Fruit fly (Drosophila melanogaster) whole organism, prepupa: ENCODE measurements around the gene CG33160.

ENCODE experiments used
- Blimp-1 ChIP-seq: fragments of 200-800 bp; sonication (Bioruptor generic); optimal IDR thresholded peaks from 3 replicates; lab custom pipeline; 2017; ENCODE audit warnings: missing biosample characterization, missing genetic modification characterization, mild to moderate bottlenecking, moderate library complexity, missing genetic modification reagents
- CG10669 ChIP-seq: fragments of 200-800 bp; sonication (Bioruptor generic); optimal IDR thresholded peaks from 3 replicates; lab custom pipeline; 2018; ENCODE audit warnings: missing biosample characterization, mild to moderate bottlenecking, missing genetic modification characterization, moderate library complexity
- CG11294 ChIP-seq: fragments of 200-800 bp; sonication (Bioruptor generic); IDR thresholded peaks from 2 replicates; pipeline ENCODE4 v1.3.6; 2022; ENCODE audit warnings: missing biosample characterization, missing genetic modification characterization
- CG11762 ChIP-seq: fragments of 200-800 bp; sonication (Bioruptor generic); optimal IDR thresholded peaks from 3 replicates; lab custom pipeline; 2016; ENCODE audit warnings: missing biosample characterization, missing genetic modification characterization; ENCODE audit not compliant: insufficient read depth
- CG15336 ChIP-seq: fragments of 200-800 bp; sonication (Bioruptor generic); IDR thresholded peaks from 2 replicates; pipeline ENCODE4 v1.3.6; 2022; ENCODE audit warnings: missing biosample characterization, missing genetic modification characterization
- CG1621 ChIP-seq: fragments of 200-800 bp; sonication (Bioruptor generic); optimal IDR thresholded peaks from 3 replicates; lab custom pipeline; 2018; ENCODE audit warnings: missing biosample characterization, mild to moderate bottlenecking, missing genetic modification characterization
- CG16779 ChIP-seq: fragments of 200-800 bp; sonication (Bioruptor generic); optimal IDR thresholded peaks from 3 replicates; lab custom pipeline; 2017; ENCODE audit warnings: missing biosample characterization, mild to moderate bottlenecking, missing genetic modification characterization
- CG3032 ChIP-seq: fragments of 200-800 bp; optimal IDR thresholded peaks from 2 replicates; lab custom pipeline; 2019; ENCODE audit warnings: missing biosample characterization, mild to moderate bottlenecking, missing genetic modification characterization, moderate library complexity
- CG31627 ChIP-seq: fragments of 200-800 bp; sonication (Bioruptor generic); optimal IDR thresholded peaks from 3 replicates; lab custom pipeline; 2016; ENCODE audit warnings: missing biosample characterization, missing genetic modification characterization
- CG32006 ChIP-seq: fragments of 200-800 bp; sonication (Bioruptor generic); optimal IDR thresholded peaks from 3 replicates; lab custom pipeline; 2017; ENCODE audit warnings: missing biosample characterization, mild to moderate bottlenecking, missing genetic modification characterization
- CG34406 ChIP-seq: fragments of 200-800 bp; sonication (Bioruptor generic); optimal IDR thresholded peaks from 3 replicates; lab custom pipeline; 2016; ENCODE audit warnings: missing biosample characterization, missing genetic modification characterization
- CG4318 ChIP-seq: fragments of 200-800 bp; sonication (Bioruptor generic); optimal IDR thresholded peaks from 3 replicates; lab custom pipeline; 2017; ENCODE audit warnings: missing biosample characterization, mild to moderate bottlenecking, missing genetic modification characterization
- CG6163 ChIP-seq: fragments of 200-800 bp; sonication (Bioruptor generic); IDR thresholded peaks from 3 replicates; pipeline ENCODE4 v1.3.6; 2022; ENCODE audit warnings: missing biosample characterization, missing genetic modification characterization
- CG6276 ChIP-seq: fragments of 200-800 bp; sonication (Bioruptor generic); optimal IDR thresholded peaks from 2 replicates; lab custom pipeline; 2017; ENCODE audit warnings: missing biosample characterization, mild to moderate bottlenecking, missing genetic modification characterization
- CG6792 ChIP-seq: fragments of 200-800 bp; sonication (Bioruptor generic); optimal IDR thresholded peaks from 3 replicates; lab custom pipeline; 2016; ENCODE audit warnings: missing biosample characterization, missing genetic modification characterization
- CG6808 ChIP-seq: fragments of 200-800 bp; sonication (Bioruptor generic); optimal IDR thresholded peaks from 3 replicates; lab custom pipeline; 2017; ENCODE audit warnings: missing biosample characterization, missing genetic modification characterization, mild to moderate bottlenecking, moderate library complexity, missing genetic modification reagents
- CG6854 ChIP-seq: fragments of 200-800 bp; sonication (Bioruptor generic); optimal IDR thresholded peaks from 2 replicates; lab custom pipeline; 2017; ENCODE audit warnings: missing biosample characterization, mild to moderate bottlenecking, missing genetic modification characterization
- CG8119 ChIP-seq: fragments of 200-800 bp; sonication (Bioruptor generic); IDR thresholded peaks from 3 replicates; pipeline ENCODE4 v1.3.6; 2022; ENCODE audit warnings: missing biosample characterization, missing genetic modification characterization
- CG8319 ChIP-seq: fragments of 200-800 bp; sonication (Bioruptor generic); optimal IDR thresholded peaks from 3 replicates; lab custom pipeline; 2016; ENCODE audit warnings: missing biosample characterization, missing genetic modification characterization
- Eip75B ChIP-seq: fragments of 200-800 bp; sonication (Bioruptor generic); optimal IDR thresholded peaks from 3 replicates; lab custom pipeline; 2016; ENCODE audit warnings: missing biosample characterization, missing genetic modification characterization
- Ets21C ChIP-seq: fragments of 200-800 bp; sonication (Bioruptor generic); optimal IDR thresholded peaks from 3 replicates; lab custom pipeline; 2016; ENCODE audit warnings: missing biosample characterization, missing genetic modification characterization
- Ets96B ChIP-seq: fragments of 200-800 bp; optimal IDR thresholded peaks from 2 replicates; lab custom pipeline; 2019; ENCODE audit warnings: missing biosample characterization, mild to moderate bottlenecking, missing genetic modification characterization, moderate library complexity
- Hr39 ChIP-seq: fragments of 200-800 bp; sonication (Bioruptor generic); optimal IDR thresholded peaks from 2 replicates; lab custom pipeline; 2016; ENCODE audit warnings: missing biosample characterization, missing genetic modification characterization
- Hr4 ChIP-seq: fragments of 200-800 bp; sonication (Bioruptor generic); optimal IDR thresholded peaks from 3 replicates; lab custom pipeline; 2016; ENCODE audit warnings: missing biosample characterization, missing genetic modification characterization
- Lpt ChIP-seq: fragments of 200-800 bp; sonication (Bioruptor generic); optimal IDR thresholded peaks from 3 replicates; lab custom pipeline; 2016; ENCODE audit warnings: missing biosample characterization, missing genetic modification characterization
- Met ChIP-seq: fragments of 200-800 bp; sonication (Bioruptor generic); optimal IDR thresholded peaks from 3 replicates; lab custom pipeline; 2016; ENCODE audit warnings: missing biosample characterization, missing genetic modification characterization
- OdsH ChIP-seq: fragments of 200-800 bp; sonication (Bioruptor generic); optimal IDR thresholded peaks from 3 replicates; lab custom pipeline; 2016; ENCODE audit warnings: missing biosample characterization, missing genetic modification characterization
- Smox ChIP-seq: fragments of 200-800 bp; sonication (Bioruptor generic); optimal IDR thresholded peaks from 3 replicates; lab custom pipeline; 2016; ENCODE audit warnings: missing biosample characterization, missing genetic modification characterization
- Sox102F ChIP-seq: fragments of 200-800 bp; sonication (Bioruptor generic); optimal IDR thresholded peaks from 2 replicates; lab custom pipeline; 2016; ENCODE audit warnings: missing biosample characterization, mild to moderate bottlenecking, missing genetic modification characterization
- Sox14 ChIP-seq: fragments of 200-800 bp; sonication (Bioruptor generic); optimal IDR thresholded peaks from 3 replicates; lab custom pipeline; 2016; ENCODE audit warnings: missing biosample characterization, missing genetic modification characterization
- Sox15 ChIP-seq: fragments of 200-800 bp; sonication (Bioruptor generic); optimal IDR thresholded peaks from 3 replicates; lab custom pipeline; 2016; ENCODE audit warnings: missing biosample characterization, missing genetic modification characterization
- achi ChIP-seq: fragments of 200-800 bp; sonication (Bioruptor generic); optimal IDR thresholded peaks from 3 replicates; lab custom pipeline; 2016; ENCODE audit warnings: missing biosample characterization, missing genetic modification characterization
- acj6 ChIP-seq: fragments of 200-800 bp; sonication (Bioruptor generic); optimal IDR thresholded peaks from 3 replicates; lab custom pipeline; 2016; ENCODE audit warnings: missing biosample characterization, missing genetic modification characterization
- cyc ChIP-seq: fragments of 200-800 bp; sonication (Bioruptor generic); optimal IDR thresholded peaks from 3 replicates; lab custom pipeline; 2016; ENCODE audit warnings: missing biosample characterization, missing genetic modification characterization
- dac ChIP-seq: fragments of 200-800 bp; sonication (Bioruptor generic); optimal IDR thresholded peaks from 2 replicates; lab custom pipeline; 2017; ENCODE audit warnings: missing biosample characterization, mild to moderate bottlenecking, missing genetic modification characterization
- eg ChIP-seq: fragments of 200-800 bp; sonication (Bioruptor generic); IDR thresholded peaks from 3 replicates; pipeline ENCODE4 v1.3.6; 2022; ENCODE audit warnings: missing biosample characterization, missing genetic modification characterization
- esn ChIP-seq: fragments of 200-800 bp; sonication (Bioruptor generic); optimal IDR thresholded peaks from 2 replicates; lab custom pipeline; 2016; ENCODE audit warnings: missing biosample characterization, mild to moderate bottlenecking, missing genetic modification characterization, moderate library complexity
- fd85E ChIP-seq: fragments of 200-800 bp; sonication (Bioruptor generic); optimal IDR thresholded peaks from 3 replicates; lab custom pipeline; 2016; ENCODE audit warnings: missing biosample characterization, missing genetic modification characterization
- fkh ChIP-seq: fragments of 200-800 bp; sonication (Bioruptor generic); optimal IDR thresholded peaks from 3 replicates; lab custom pipeline; 2017; ENCODE audit warnings: missing biosample characterization, mild to moderate bottlenecking, missing genetic modification characterization, moderate library complexity
- lz ChIP-seq: fragments of 200-800 bp; sonication (Bioruptor generic); optimal IDR thresholded peaks from 3 replicates; lab custom pipeline; 2016; ENCODE audit warnings: missing biosample characterization, missing genetic modification characterization
- net ChIP-seq: fragments of 200-800 bp; sonication (Bioruptor generic); optimal IDR thresholded peaks from 3 replicates; lab custom pipeline; 2016; ENCODE audit warnings: missing biosample characterization, missing genetic modification characterization
- spab ChIP-seq: fragments of 200-800 bp; sonication (Bioruptor generic); optimal IDR thresholded peaks from 2 replicates; lab custom pipeline; 2017; ENCODE audit warnings: missing biosample characterization, mild to moderate bottlenecking, missing genetic modification characterization, missing genetic modification reagents
- ss ChIP-seq, 2 experiments: fragments of 200-800 bp; sonication (Bioruptor generic); optimal IDR thresholded peaks; 2 replicates in 1 of 2; 3 replicates in 1 of 2; lab custom pipeline; 2017 to 2018; ENCODE audit warnings: mild to moderate bottlenecking in 2 of 2, missing biosample characterization in 2 of 2, missing genetic modification characterization in 2 of 2, moderate library complexity in 1 of 2
- svp ChIP-seq: fragments of 200-800 bp; sonication (Bioruptor generic); peaks from one replicate; lab custom pipeline; 2016; ENCODE audit warnings: missing biosample characterization, missing genetic modification characterization
- topi ChIP-seq: fragments of 200-800 bp; sonication (Bioruptor generic); optimal IDR thresholded peaks from 3 replicates; lab custom pipeline; 2016; ENCODE audit warnings: missing biosample characterization, missing genetic modification characterization
- vri ChIP-seq: fragments of 200-800 bp; sonication (Bioruptor generic); optimal IDR thresholded peaks from 3 replicates; lab custom pipeline; 2016; ENCODE audit warnings: missing biosample characterization, mild to moderate bottlenecking, missing genetic modification characterization

CG33160 gene

dm6 chr3L:3245189-3245588 lies 39.0 kb upstream of the CG33160 start (continued):
- no peak for TF ChIP-seq CG6276 (GFP tag; lab: Kevin White, UChicago)
- TF ChIP-seq Eip75B (GFP tag; lab: Kevin White, UChicago), result peak; percentile 91
- TF ChIP-seq CG31627, result peak; percentile 79
- TF ChIP-seq Sox14 (GFP tag; lab: Kevin White, UChicago), result peak; percentile 71
- peak; percentile 89 for TF ChIP-seq CG34406 (GFP tag; lab: Kevin White, UChicago)
- TF ChIP-seq CG8119 (GFP tag; lab: Robert Waterston, UW), result peak; percentile 82
- peak; percentile 68 for TF ChIP-seq CG8319 (GFP tag; lab: Kevin White, UChicago)
- no peak for TF ChIP-seq fd85E
- peak; percentile 89 for TF ChIP-seq net
- TF ChIP-seq CG11762 (GFP tag; lab: Kevin White, UChicago), result peak; percentile 79
- TF ChIP-seq CG4318 (GFP tag; lab: Kevin White, UChicago), result no peak
- TF ChIP-seq CG32006 (GFP tag; lab: Kevin White, UChicago), result peak; percentile 50
- peak; percentile 75 for TF ChIP-seq cyc (GFP tag; lab: Kevin White, UChicago)
- TF ChIP-seq fkh (GFP tag; lab: Kevin White, UChicago), result no peak
- peak; percentile 83 for TF ChIP-seq topi (GFP tag; lab: Kevin White, UChicago)
- TF ChIP-seq CG6854 (GFP tag; lab: Kevin White, UChicago), result no peak
- peak; percentile 77 for TF ChIP-seq Sox15 (GFP tag; lab: Kevin White, UChicago)
- TF ChIP-seq CG16779 (tag; lab: Kevin White, UChicago), result peak; percentile 86
- peak; percentile 88 for TF ChIP-seq Smox (GFP tag; lab: Kevin White, UChicago)
- peak; percentile 87 for TF ChIP-seq achi
- peak; percentile 87 for TF ChIP-seq CG6792 (GFP tag; lab: Kevin White, UChicago)
- peak; percentile 67 for TF ChIP-seq CG15336 (GFP tag; lab: Robert Waterston, UW)
- TF ChIP-seq lz (GFP tag; lab: Kevin White, UChicago), result peak; percentile 82
- peak; percentile 92 for TF ChIP-seq Ets96B
- peak; percentile 93 for TF ChIP-seq svp (GFP tag; lab: Kevin White, UChicago)
- peak; percentile 92 for TF ChIP-seq Met (GFP tag; lab: Kevin White, UChicago)
- peak; percentile 86 for TF ChIP-seq spab

- no peak for TF ChIP-seq CG6792 (GFP tag; lab: Kevin White, UChicago)
- TF ChIP-seq vri (GFP tag; lab: Kevin White, UChicago), result no peak
- no peak for TF ChIP-seq CG10669 (GFP tag; lab: Kevin White, UChicago)
- peak; percentile 13 for TF ChIP-seq CG3032
- no peak for TF ChIP-seq CG15336 (GFP tag; lab: Robert Waterston, UW)
- TF ChIP-seq Met (GFP tag; lab: Kevin White, UChicago), result peak; percentile 37
- no peak for TF ChIP-seq ss (GFP tag; optimal IDR thresholded peaks at IDR 0.05; lab: Kevin White, UChicago)
- TF ChIP-seq Hr39, result no peak
- 0 out of 3 replicates have a peak, but pooled peaks have one; percentile 32 for TF ChIP-seq CG6163
- no peak for TF ChIP-seq Hr4 (GFP tag; lab: Kevin White, UChicago)
- TF ChIP-seq esn, result peak; percentile 46
- TF ChIP-seq Ets21C (GFP tag; lab: Kevin White, UChicago), result no peak
- TF ChIP-seq cyc (GFP tag; lab: Kevin White, UChicago), result peak; percentile 28
- no peak for TF ChIP-seq Lpt (GFP tag; lab: Kevin White, UChicago)
- no peak for TF ChIP-seq net
- TF ChIP-seq eg (GFP tag; lab: Robert Waterston, UW), result no peak
- TF ChIP-seq CG11762 (GFP tag; lab: Kevin White, UChicago), result no peak
- TF ChIP-seq Smox (GFP tag; lab: Kevin White, UChicago), result peak; percentile 23
- no peak for TF ChIP-seq Eip75B (GFP tag; lab: Kevin White, UChicago)
- no peak for TF ChIP-seq CG4318 (GFP tag; lab: Kevin White, UChicago)
- no peak for TF ChIP-seq Blimp-1
- no peak for TF ChIP-seq OdsH (GFP tag; lab: Kevin White, UChicago)
- TF ChIP-seq fd85E, result no peak
- TF ChIP-seq CG1621 (tag; lab: Kevin White, UChicago), result no peak
- no peak for TF ChIP-seq Sox102F (GFP tag; lab: Kevin White, UChicago)
- TF ChIP-seq spab, result no peak
- no peak for TF ChIP-seq CG6808 (GFP tag; lab: Kevin White, UChicago)
- TF ChIP-seq topi (GFP tag; lab: Kevin White, UChicago), result peak; percentile 41
- TF ChIP-seq Sox14 (GFP tag; lab: Kevin White, UChicago), result no peak
- no peak for TF ChIP-seq acj6
- no peak for TF ChIP-seq CG11294
- no peak for TF ChIP-seq CG16779 (tag; lab: Kevin White, UChicago)
- no peak for TF ChIP-seq dac (GFP tag; lab: Kevin White, UChicago)
- TF ChIP-seq CG6854 (GFP tag; lab: Kevin White, UChicago), result no peak
- no peak for TF ChIP-seq fkh (GFP tag; lab: Kevin White, UChicago)
Measured at dm6 chr3L:3244244-3245144, 38.3 kb upstream of the CG33160 start, which contains the start of gene CG12078. CG12078 (minus strand) TSS chr3L:3244294.
